Fruit fly (Drosophila melanogaster) whole organism: Measurements from ENCODE around the gene PGAP5.

Source experiments
- CG8478 ChIP-seq: fragments of >200 bp; optimal IDR thresholded peaks from 2 replicates; lab custom pipeline; 2018; ENCODE audit warnings: inconsistent platforms
- Dll ChIP-seq: fragments of >200 bp; optimal IDR thresholded peaks from 2 replicates; lab custom pipeline; 2017
- EcR ChIP-seq, 2 experiments: fragments of >200 bp; optimal IDR thresholded peaks; 2 replicates each; lab custom pipeline; 2017; ENCODE audit warnings: missing biosample characterization in 2 of 2, missing genetic modification characterization in 2 of 2, missing genetic modification reagents in 2 of 2
- pan ChIP-seq: fragments of >200 bp; optimal IDR thresholded peaks from 2 replicates; lab custom pipeline; 2017
- psq ChIP-seq: fragments of >200 bp; optimal IDR thresholded peaks from 2 replicates; lab custom pipeline; 2017
- usp ChIP-seq: fragments of >200 bp; optimal IDR thresholded peaks from 2 replicates; lab custom pipeline; 2017; ENCODE audit warnings: missing biosample characterization, missing genetic modification characterization, mixed read lengths

DNA sequence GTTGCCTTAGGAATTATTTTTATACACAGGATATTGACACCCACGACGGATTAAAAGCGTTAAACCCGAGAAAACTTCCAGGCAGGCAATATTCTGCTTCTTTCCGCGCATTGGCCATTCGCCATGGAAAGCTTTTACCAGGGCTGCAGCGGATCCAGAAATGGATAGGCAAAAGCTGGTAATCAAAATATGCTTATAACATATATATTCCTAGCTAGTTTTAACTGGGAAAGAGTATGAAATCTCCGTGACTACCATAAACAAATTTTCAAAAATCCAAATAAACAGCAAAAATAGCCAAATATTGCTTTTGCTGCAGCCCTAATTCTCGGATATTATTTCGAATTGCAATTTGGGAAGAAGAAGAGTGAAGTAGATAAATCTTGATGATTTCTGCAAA, 39.2 kb upstream of the PGAP5 start, which contains the start of the genes PAPLA1 and Rbsn-5:
- TF ChIP-seq pan (lab: Kevin White, UChicago) (no peak), CG8478 (lab: Kevin White, UChicago) (no peak), Dll (no peak), psq (lab: Kevin White, UChicago) (no peak), usp (no peak), EcR (GFP tag; optimal IDR thresholded peaks at IDR 0.05; lab: Kevin White, UChicago) (no peak)
